Worm (Caenorhabditis elegans) whole organism, early embryonic: ENCODE measurements around the gene his-38.
A peak's percentile ranks its signal among the peaks of the same experiment; 100 is the strongest.

ENCODE experiments used
- B0310.2 ChIP-seq: sonication (generic microtip); optimal IDR thresholded peaks from 2 replicates; lab custom pipeline; 2016; ENCODE audit warnings: mild to moderate bottlenecking, missing genetic modification characterization, missing compliant biosample characterization
- F13C5.2 ChIP-seq: sonication (generic microtip); optimal IDR thresholded peaks from 2 replicates; lab custom pipeline; 2017; ENCODE audit warnings: mild to moderate bottlenecking, missing genetic modification characterization, inconsistent platforms, missing compliant biosample characterization
- aly-1 ChIP-seq: sonication (generic microtip); optimal IDR thresholded peaks from 2 replicates; lab custom pipeline; 2016; ENCODE audit warnings: missing genetic modification characterization, missing compliant biosample characterization
- ama-1 ChIP-seq: fragments of 150-350 bp; optimal IDR thresholded peaks from 2 replicates; lab custom pipeline; 2014
- ceh-13 ChIP-seq: fragments of 200-800 bp; sonication (Bioruptor generic); optimal IDR thresholded peaks from 2 replicates; lab custom pipeline; 2018; ENCODE audit warnings: mild to moderate bottlenecking, missing genetic modification characterization, missing compliant biosample characterization
- ceh-36 ChIP-seq: sonication (generic microtip); optimal IDR thresholded peaks from 2 replicates; lab custom pipeline; 2016; ENCODE audit warnings: missing genetic modification characterization, inconsistent platforms, missing compliant biosample characterization
- ets-7 ChIP-seq: sonication (generic microtip); optimal IDR thresholded peaks from 2 replicates; lab custom pipeline; 2016; ENCODE audit warnings: missing genotype, missing genetic modification characterization, missing compliant biosample characterization
- flt-1 ChIP-seq: fragments of 200-800 bp; sonication (Bioruptor generic); IDR thresholded peaks from 2 replicates; pipeline ENCODE4 v1.3.6; 2022; ENCODE audit warnings: missing genetic modification characterization, missing compliant biosample characterization
- hmbx-1 ChIP-seq: sonication (generic microtip); optimal IDR thresholded peaks from 2 replicates; lab custom pipeline; 2016; ENCODE audit warnings: mild to moderate bottlenecking, missing genetic modification characterization, missing compliant biosample characterization
- hmg-4 ChIP-seq: fragments of 200-800 bp; sonication (Bioruptor generic); optimal IDR thresholded peaks from 2 replicates; lab custom pipeline; 2018; ENCODE audit warnings: mild to moderate bottlenecking, missing genetic modification characterization, missing compliant biosample characterization
- hnd-1 ChIP-seq: sonication (generic microtip); optimal IDR thresholded peaks from 2 replicates; lab custom pipeline; 2016; ENCODE audit warnings: missing genetic modification characterization, missing compliant biosample characterization
- pes-1 ChIP-seq: fragments of 200-800 bp; sonication (Bioruptor generic); IDR thresholded peaks from 2 replicates; pipeline ENCODE4 v1.3.6; 2022; ENCODE audit warnings: missing genetic modification reagents, missing genetic modification characterization, missing compliant biosample characterization
- scrt-1 ChIP-seq: fragments of 200-800 bp; sonication (Bioruptor generic); IDR thresholded peaks from 2 replicates; pipeline ENCODE4 v1.3.6; 2022; ENCODE audit warnings: missing genetic modification characterization, missing compliant biosample characterization
- sea-1 ChIP-seq: fragments of 200-800 bp; sonication (Bioruptor generic); conservative IDR thresholded peaks from 2 replicates; pipeline ENCODE4 v1.3.6; 2022; ENCODE audit warnings: missing genetic modification characterization, missing compliant biosample characterization
- tbx-11 ChIP-seq: fragments of 200-800 bp; sonication (Bioruptor generic); IDR thresholded peaks from 2 replicates; pipeline ENCODE4 v1.3.6; 2022; ENCODE audit warnings: missing genetic modification characterization, missing compliant biosample characterization
- tbx-37 ChIP-seq: fragments of 200-800 bp; sonication (Bioruptor generic); conservative IDR thresholded peaks from 2 replicates; pipeline ENCODE4 v1.3.6; 2022; ENCODE audit warnings: missing genetic modification reagents, missing genetic modification characterization, missing compliant biosample characterization
- tra-4 ChIP-seq: sonication (generic microtip); optimal IDR thresholded peaks from 2 replicates; lab custom pipeline; 2017; ENCODE audit warnings: missing genetic modification characterization, missing compliant biosample characterization

Gene his-38

ce11 chrX:7309775-7310174 lies at the start of gene his-38, which contains the start of gene his-40:
TSS of gene his-38 (minus strand) at chrX:7309875.
TSS of gene his-40 (plus strand) at chrX:7310110.
- TF ChIP-seq tbx-11 (GFP tag; lab: Robert Waterston, UW) (no peak), scrt-1 (GFP tag; lab: Robert Waterston, UW) (peak; percentile 8; the same call in 1 of the 2 replicates)

- TF ChIP-seq flt-1 (GFP tag; lab: Robert Waterston, UW) = no peak
- TF ChIP-seq tbx-11 (GFP tag; lab: Robert Waterston, UW) = no peak
- no peak for TF ChIP-seq hnd-1 (tag; lab: Kevin White, UChicago)
- TF ChIP-seq F13C5.2 = no peak
- TF ChIP-seq tbx-37 = no peak
- TF ChIP-seq B0310.2 (tag; lab: Kevin White, UChicago) = no peak
Observed at ce11 chrX:7343747-7344146, 34.1 kb upstream of the his-38 start, which contains the start of gene C07D8.5. TSS of gene C07D8.5 (plus strand) at chrX:7344047.

- TF ChIP-seq B0310.2 (tag; lab: Kevin White, UChicago) (no peak), ceh-13 (GFP tag; lab: Kevin White, UChicago) (no peak), ceh-36 (tag; lab: Kevin White, UChicago) (no peak), flt-1 (GFP tag; lab: Robert Waterston, UW) (no peak), tra-4 (tag; lab: Kevin White, UChicago) (no peak), tbx-11 (GFP tag; lab: Robert Waterston, UW) (no peak), aly-1 (tag; lab: Kevin White, UChicago) (no peak), ets-7 (tag; lab: Kevin White, UChicago) (no peak), scrt-1 (GFP tag; lab: Robert Waterston, UW) (no peak), hmg-4 (no peak), hnd-1 (tag; lab: Kevin White, UChicago) (no peak), F13C5.2 (no peak), ama-1 (lab: Kevin White, UChicago) (no peak), pes-1 (GFP tag; lab: Robert Waterston, UW) (no peak), sea-1 (GFP tag; lab: Robert Waterston, UW) (no peak), tbx-37 (no peak), hmbx-1 (tag; lab: Kevin White, UChicago) (no peak)
Observed at ce11 chrX:7343218-7343617, 33.5 kb upstream of the his-38 start.

ce11 chrX:7340915-7341559 lies 31.4 kb upstream of the his-38 start, which contains the start of gene C07D8.6:
TSS of gene C07D8.6 (plus strand) at chrX:7341509.
- TF ChIP-seq ceh-36 (tag; lab: Kevin White, UChicago) = no peak
- no peak for TF ChIP-seq tbx-11 (GFP tag; lab: Robert Waterston, UW)
- TF ChIP-seq sea-1 (GFP tag; lab: Robert Waterston, UW) = no peak
- TF ChIP-seq aly-1 (tag; lab: Kevin White, UChicago) = no peak
- no peak for TF ChIP-seq ets-7 (tag; lab: Kevin White, UChicago)
- no peak for TF ChIP-seq hmg-4
- no peak for TF ChIP-seq B0310.2 (tag; lab: Kevin White, UChicago)
- TF ChIP-seq tbx-37 = no peak
- no peak for TF ChIP-seq tra-4 (tag; lab: Kevin White, UChicago)
- no peak for TF ChIP-seq ama-1 (lab: Kevin White, UChicago)
- TF ChIP-seq scrt-1 (GFP tag; lab: Robert Waterston, UW) = no peak
- no peak for TF ChIP-seq ceh-13 (GFP tag; lab: Kevin White, UChicago)
- no peak for TF ChIP-seq pes-1 (GFP tag; lab: Robert Waterston, UW)
- no peak for TF ChIP-seq flt-1 (GFP tag; lab: Robert Waterston, UW)
- no peak for TF ChIP-seq hmbx-1 (tag; lab: Kevin White, UChicago)
- no peak for TF ChIP-seq hnd-1 (tag; lab: Kevin White, UChicago)

- peak; percentile 12 for TF ChIP-seq hmg-4
- no peak for TF ChIP-seq tbx-37
- no peak for TF ChIP-seq hnd-1 (tag; lab: Kevin White, UChicago)
- TF ChIP-seq tbx-11 (GFP tag; lab: Robert Waterston, UW) = no peak
- no peak for TF ChIP-seq hmbx-1 (tag; lab: Kevin White, UChicago)
- peak; percentile 53 for TF ChIP-seq ama-1 (lab: Kevin White, UChicago)
- no peak for TF ChIP-seq pes-1 (GFP tag; lab: Robert Waterston, UW)
- no peak for TF ChIP-seq ets-7 (tag; lab: Kevin White, UChicago)
- no peak for TF ChIP-seq aly-1 (tag; lab: Kevin White, UChicago)
Observed at ce11 chrX:7340394-7340793, 30.7 kb upstream of the his-38 start.

- peak; percentile 78 for TF ChIP-seq hmg-4
- no peak for TF ChIP-seq aly-1 (tag; lab: Kevin White, UChicago)
- TF ChIP-seq tra-4 (tag; lab: Kevin White, UChicago) = no peak
- no peak for TF ChIP-seq sea-1 (GFP tag; lab: Robert Waterston, UW)
- TF ChIP-seq scrt-1 (GFP tag; lab: Robert Waterston, UW) = no peak
- no peak for TF ChIP-seq flt-1 (GFP tag; lab: Robert Waterston, UW)
- TF ChIP-seq B0310.2 (tag; lab: Kevin White, UChicago) = no peak
- peak; percentile 42 for TF ChIP-seq F13C5.2
- no peak for TF ChIP-seq hmbx-1 (tag; lab: Kevin White, UChicago)
- no peak for TF ChIP-seq ceh-13 (GFP tag; lab: Kevin White, UChicago)
Observed at ce11 chrX:7334302-7334724, 24.6 kb upstream of the his-38 start, which contains the start of gene epg-7. TSS of gene epg-7 (plus strand) at chrX:7334714.

ce11 chrX:7330685-7331196 lies 21.1 kb upstream of the his-38 start, which contains the start of gene ttr-30:
TSS of gene ttr-30 (plus strand) at chrX:7330949.
- TF ChIP-seq scrt-1 (GFP tag; lab: Robert Waterston, UW) (no peak), F13C5.2 (no peak), ceh-36 (tag; lab: Kevin White, UChicago) (no peak), tbx-11 (GFP tag; lab: Robert Waterston, UW) (no peak), ets-7 (tag; lab: Kevin White, UChicago) (no peak), hmg-4 (no peak), ama-1 (lab: Kevin White, UChicago) (no peak), tbx-37 (no peak), flt-1 (GFP tag; lab: Robert Waterston, UW) (no peak), pes-1 (GFP tag; lab: Robert Waterston, UW) (no peak), ceh-13 (GFP tag; lab: Kevin White, UChicago) (no peak), sea-1 (GFP tag; lab: Robert Waterston, UW) (no peak), hnd-1 (tag; lab: Kevin White, UChicago) (no peak), aly-1 (tag; lab: Kevin White, UChicago) (no peak), hmbx-1 (tag; lab: Kevin White, UChicago) (no peak), B0310.2 (tag; lab: Kevin White, UChicago) (no peak), tra-4 (tag; lab: Kevin White, UChicago) (no peak)
